Worm (Caenorhabditis elegans): ENCODE measurements around the gene M79.2.

M79.2 gene

DNA sequence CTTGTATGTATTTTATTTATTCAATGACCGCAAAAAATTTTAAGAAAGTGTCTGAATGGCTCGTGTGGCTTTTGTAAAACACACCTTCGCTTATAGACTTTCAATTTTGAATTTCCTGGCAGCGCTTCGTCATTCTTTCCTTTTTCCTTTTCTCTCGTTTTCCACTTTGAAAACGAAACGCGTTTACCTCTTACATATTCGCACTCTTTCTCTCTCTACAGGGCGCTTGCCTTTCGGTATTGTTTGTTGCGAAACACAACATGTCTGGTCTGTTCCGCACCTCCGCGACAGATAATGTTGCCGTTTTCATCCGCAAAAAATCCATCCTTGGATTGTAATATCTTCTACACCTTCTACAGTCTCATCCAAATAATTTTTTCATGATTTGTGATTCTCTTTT, 12.0 kb upstream of the M79.2 start:
- TF ChIP-seq pha-2 (tag; optimal IDR thresholded peaks at IDR 0.05): no peak
- TF ChIP-seq fkh-6 (tag; optimal IDR thresholded peaks at IDR 0.05): no peak
- TF ChIP-seq madf-2 (tag; optimal IDR thresholded peaks at IDR 0.05): no peak

- no peak for TF ChIP-seq ceh-18 (tag; optimal IDR thresholded peaks at IDR 0.05)
- TF ChIP-seq lim-6 (tag; optimal IDR thresholded peaks at IDR 0.05): no peak
- no peak for TF ChIP-seq F13H6.1 (tag; optimal IDR thresholded peaks at IDR 0.05)
These were observed 10.8 kb upstream of the M79.2 start for ce11 chrX:10639403-10639812.

- TF ChIP-seq elt-2 (tag; optimal IDR thresholded peaks at IDR 0.05): peak; percentile 16
- TF ChIP-seq pros-1 (tag; optimal IDR thresholded peaks at IDR 0.05): peak; percentile 83
- TF ChIP-seq ceh-14 (tag; optimal IDR thresholded peaks at IDR 0.05): peak; percentile 34
- TF ChIP-seq syd-9 (tag; optimal IDR thresholded peaks at IDR 0.05): no peak
- TF ChIP-seq K02D7.2 (tag; optimal IDR thresholded peaks at IDR 0.05): no peak
- no peak for TF ChIP-seq Y22D7AL.16 (tag; optimal IDR thresholded peaks at IDR 0.05)
- no peak for TF ChIP-seq eyg-1 (tag; optimal IDR thresholded peaks at IDR 0.05)
- TF ChIP-seq F13H6.1 (tag; optimal IDR thresholded peaks at IDR 0.05): peak; percentile 75
- TF ChIP-seq gmeb-2 (tag; optimal IDR thresholded peaks at IDR 0.05): no peak
- TF ChIP-seq pqm-1 (tag; optimal IDR thresholded peaks at IDR 0.05): no peak
- TF ChIP-seq ceh-48 (tag; optimal IDR thresholded peaks at IDR 0.05): no peak
- TF ChIP-seq lin-11 (tag; optimal IDR thresholded peaks at IDR 0.05): no peak
- peak; percentile 48 for TF ChIP-seq ets-4 (tag; optimal IDR thresholded peaks at IDR 0.05)
- TF ChIP-seq ceh-19 (GFP tag; optimal IDR thresholded peaks at IDR 0.05): no peak
- TF ChIP-seq hlh-15 (tag; optimal IDR thresholded peaks at IDR 0.05): no peak
- TF ChIP-seq elt-4 (tag; optimal IDR thresholded peaks at IDR 0.05): peak; percentile 62
- no peak for TF ChIP-seq ahr-1 (tag; optimal IDR thresholded peaks at IDR 0.05)
- peak; percentile 70 for TF ChIP-seq ceh-34 (tag; optimal IDR thresholded peaks at IDR 0.05)
- no peak for TF ChIP-seq sox-4 (tag; optimal IDR thresholded peaks at IDR 0.05)
- no peak for TF ChIP-seq hlh-6 (tag; optimal IDR thresholded peaks at IDR 0.05)
- TF ChIP-seq ceh-9 (tag; optimal IDR thresholded peaks at IDR 0.05): no peak
- TF ChIP-seq ceh-24 (tag; optimal IDR thresholded peaks at IDR 0.05): no peak
- TF ChIP-seq unc-55 (GFP tag; optimal IDR thresholded peaks at IDR 0.05): peak; percentile 37
- peak; percentile 10 for TF ChIP-seq ceh-30 (tag; optimal IDR thresholded peaks at IDR 0.05)
- TF ChIP-seq hlh-8 (tag; optimal IDR thresholded peaks at IDR 0.05): no peak
- TF ChIP-seq fax-1 (tag; optimal IDR thresholded peaks at IDR 0.05): no peak
- TF ChIP-seq madf-2 (tag; optimal IDR thresholded peaks at IDR 0.05): no peak
- TF ChIP-seq C08G9.2 (tag; optimal IDR thresholded peaks at IDR 0.05): peak; percentile 65
- TF ChIP-seq lim-6 (tag; optimal IDR thresholded peaks at IDR 0.05): no peak
- no peak for TF ChIP-seq pat-9 (tag; optimal IDR thresholded peaks at IDR 0.05)
- no peak for TF ChIP-seq ceh-22 (tag; optimal IDR thresholded peaks at IDR 0.05)
- TF ChIP-seq hlh-30 (tag; optimal IDR thresholded peaks at IDR 0.05; ENCODE audit: insufficient read depth): no peak
- TF ChIP-seq sox-2 (GFP tag; IDR thresholded peaks at IDR 0.05): no peak
- no peak for TF ChIP-seq ceh-45 (GFP tag; IDR thresholded peaks at IDR 0.05)
- TF ChIP-seq unc-3 (GFP tag; conservative IDR thresholded peaks at IDR 0.05): peak; percentile 5; the same call in 1 of the 2 replicates
- TF ChIP-seq unc-3 (tag; optimal IDR thresholded peaks at IDR 0.05): no peak
- no peak for TF ChIP-seq pha-2 (tag; optimal IDR thresholded peaks at IDR 0.05)
- peak; percentile 84 for TF ChIP-seq ceh-31 (tag; optimal IDR thresholded peaks at IDR 0.05)
- no peak for TF ChIP-seq pha-4 (tag; optimal IDR thresholded peaks at IDR 0.05)
- TF ChIP-seq sdc-2 (tag; optimal IDR thresholded peaks at IDR 0.05): peak; percentile 23
- no peak for TF ChIP-seq tbx-7 (tag; optimal IDR thresholded peaks at IDR 0.05)
- no peak for TF ChIP-seq fkh-10 (GFP tag; optimal IDR thresholded peaks at IDR 0.05)
- TF ChIP-seq ttx-3 (tag; optimal IDR thresholded peaks at IDR 0.05): no peak
- no peak for TF ChIP-seq pag-3 (tag; optimal IDR thresholded peaks at IDR 0.05; ENCODE audit: borderline replicate concordance)
- peak; percentile 92 for TF ChIP-seq ceh-18 (tag; optimal IDR thresholded peaks at IDR 0.05)
- no peak for TF ChIP-seq unc-86 (tag; optimal IDR thresholded peaks at IDR 0.05)
These were observed 8.7 kb upstream of the M79.2 start for ce11 chrX:10637048-10637928.

Data from whole organism, late embryonic.